Worm (Caenorhabditis elegans) whole organism, L2 larva: ENCODE measurements around the gene ZK218.7.

Source experiments
- aly-2 ChIP-seq: fragments of 150-350 bp; optimal IDR thresholded peaks from 2 replicates; lab custom pipeline; 2014; ENCODE audit warnings: missing biosample characterization, missing genetic modification characterization
- dmd-4 ChIP-seq: sonication (generic microtip); optimal IDR thresholded peaks from 2 replicates; lab custom pipeline; 2017; ENCODE audit warnings: missing biosample characterization, missing genetic modification characterization
- egl-27 ChIP-seq: sonication (generic microtip); optimal IDR thresholded peaks from 3 replicates; lab custom pipeline; 2017; ENCODE audit warnings: missing biosample characterization, missing genetic modification reagents, missing genetic modification characterization
- nhr-12 ChIP-seq: fragments of 150-350 bp; optimal IDR thresholded peaks from 2 replicates; lab custom pipeline; 2014; ENCODE audit warnings: missing biosample characterization, missing genetic modification characterization
- nhr-237 ChIP-seq: fragments of 150-350 bp; optimal IDR thresholded peaks from 2 replicates; lab custom pipeline; 2014; ENCODE audit warnings: missing biosample characterization, missing genetic modification characterization
- nhr-6 ChIP-seq: fragments of 150-350 bp; optimal IDR thresholded peaks from 2 replicates; lab custom pipeline; 2014; ENCODE audit warnings: missing biosample characterization, missing genetic modification characterization
- skn-1 ChIP-seq: sonication (generic microtip); optimal IDR thresholded peaks from 2 replicates; lab custom pipeline; 2017; ENCODE audit warnings: missing biosample characterization, missing genetic modification characterization
- sma-3 ChIP-seq: sonication (generic microtip); optimal IDR thresholded peaks from 2 replicates; lab custom pipeline; 2016; ENCODE audit warnings: missing genetic modification reagents, missing genetic modification characterization, missing compliant biosample characterization
- snpc-4 ChIP-seq: fragments of 150-350 bp; optimal IDR thresholded peaks from 2 replicates; lab custom pipeline; 2014; ENCODE audit warnings: missing biosample characterization, missing genetic modification characterization
- unc-62 ChIP-seq: fragments of 150-350 bp; optimal IDR thresholded peaks from 2 replicates; lab custom pipeline; 2014; ENCODE audit warnings: missing biosample characterization, missing genetic modification reagents, missing genetic modification characterization
- zag-1 ChIP-seq: fragments of 150-350 bp; optimal IDR thresholded peaks from 2 replicates; lab custom pipeline; 2014; ENCODE audit warnings: missing biosample characterization, missing genetic modification characterization
- ztf-11 ChIP-seq: sonication (generic microtip); optimal IDR thresholded peaks from 2 replicates; lab custom pipeline; 2017; ENCODE audit warnings: missing biosample characterization, missing genetic modification characterization
- ztf-4 ChIP-seq: fragments of 150-350 bp; optimal IDR thresholded peaks from 2 replicates; lab custom pipeline; 2014; ENCODE audit warnings: missing biosample characterization, missing genetic modification characterization

- TF ChIP-seq sma-3 (GFP tag; lab: Kevin White, UChicago) (no peak), nhr-6 (tag; lab: Kevin White, UChicago) (no peak), egl-27 (tag; lab: Kevin White, UChicago) (no peak), zag-1 (tag; lab: Kevin White, UChicago) (no peak), unc-62 (GFP tag; lab: Kevin White, UChicago) (no peak), nhr-237 (tag; lab: Kevin White, UChicago) (no peak), dmd-4 (tag; lab: Kevin White, UChicago) (no peak), aly-2 (tag; lab: Kevin White, UChicago) (no peak), snpc-4 (no peak), nhr-12 (tag; lab: Kevin White, UChicago) (no peak), ztf-4 (tag; lab: Kevin White, UChicago) (no peak), ztf-11 (tag; lab: Kevin White, UChicago) (no peak), skn-1 (tag; lab: Kevin White, UChicago) (no peak)
These were observed 49.4 kb downstream of the ZK218.7 start for ce11 chrV:17154944-17155343.
